Worm (Caenorhabditis elegans) whole organism, midembryonic: ENCODE data around the gene R151.1.

ENCODE experiments used
- T22C8.4 ChIP-seq: fragments of 200-800 bp; sonication (Bioruptor generic); IDR thresholded peaks from 2 replicates; pipeline ENCODE4 v1.3.6; 2022; ENCODE audit warnings: missing genetic modification characterization, missing compliant biosample characterization
- cog-1 ChIP-seq: sonication (generic microtip); optimal IDR thresholded peaks from 2 replicates; lab custom pipeline; 2016; ENCODE audit warnings: missing genetic modification characterization, missing compliant biosample characterization
- flt-1 ChIP-seq: fragments of 200-800 bp; sonication (Bioruptor generic); IDR thresholded peaks from 2 replicates; pipeline ENCODE4 v1.3.6; 2022; ENCODE audit warnings: missing genetic modification characterization, missing compliant biosample characterization
- med-1 ChIP-seq: sonication (generic microtip); optimal IDR thresholded peaks from 2 replicates; lab custom pipeline; 2017; ENCODE audit warnings: missing genetic modification characterization, mild to moderate bottlenecking, missing compliant biosample characterization, antibody characterized with exemption, missing genetic modification reagents; ENCODE audit not compliant: insufficient read depth
- ref-1 ChIP-seq: fragments of 200-800 bp; sonication (Bioruptor generic); conservative IDR thresholded peaks from 2 replicates; pipeline ENCODE4 v1.3.6; 2022; ENCODE audit warnings: missing genetic modification reagents, missing genetic modification characterization, missing compliant biosample characterization
- ztf-29 ChIP-seq: fragments of 200-800 bp; sonication (Bioruptor generic); IDR thresholded peaks from 2 replicates; pipeline ENCODE4 v1.3.6; 2022; ENCODE audit warnings: missing genetic modification reagents, missing genetic modification characterization, missing compliant biosample characterization

ce11 chrIII:7239416-7239815 is 23.1 kb downstream of the R151.1 start:
- TF ChIP-seq flt-1 (GFP tag; lab: Robert Waterston, UW), result no peak
- TF ChIP-seq T22C8.4, result no peak
- TF ChIP-seq ztf-29 (GFP tag; lab: Robert Waterston, UW), result no peak
- no peak for TF ChIP-seq med-1 (GFP tag; lab: Kevin White, UChicago)
- no peak for TF ChIP-seq ref-1
- no peak for TF ChIP-seq cog-1
